Fruit fly (Drosophila melanogaster) S2 (cell line): ENCODE results near the gene norpA.

ENCODE experiments used
- CG8478 ChIP-seq: fragments of >200 bp; optimal IDR thresholded peaks from 2 replicates; lab custom pipeline; 2018
- CTCF ChIP-seq, 2 experiments: fragments of >200 bp; optimal IDR thresholded peaks; 2 replicates each; lab custom pipeline; 2018

DNA sequence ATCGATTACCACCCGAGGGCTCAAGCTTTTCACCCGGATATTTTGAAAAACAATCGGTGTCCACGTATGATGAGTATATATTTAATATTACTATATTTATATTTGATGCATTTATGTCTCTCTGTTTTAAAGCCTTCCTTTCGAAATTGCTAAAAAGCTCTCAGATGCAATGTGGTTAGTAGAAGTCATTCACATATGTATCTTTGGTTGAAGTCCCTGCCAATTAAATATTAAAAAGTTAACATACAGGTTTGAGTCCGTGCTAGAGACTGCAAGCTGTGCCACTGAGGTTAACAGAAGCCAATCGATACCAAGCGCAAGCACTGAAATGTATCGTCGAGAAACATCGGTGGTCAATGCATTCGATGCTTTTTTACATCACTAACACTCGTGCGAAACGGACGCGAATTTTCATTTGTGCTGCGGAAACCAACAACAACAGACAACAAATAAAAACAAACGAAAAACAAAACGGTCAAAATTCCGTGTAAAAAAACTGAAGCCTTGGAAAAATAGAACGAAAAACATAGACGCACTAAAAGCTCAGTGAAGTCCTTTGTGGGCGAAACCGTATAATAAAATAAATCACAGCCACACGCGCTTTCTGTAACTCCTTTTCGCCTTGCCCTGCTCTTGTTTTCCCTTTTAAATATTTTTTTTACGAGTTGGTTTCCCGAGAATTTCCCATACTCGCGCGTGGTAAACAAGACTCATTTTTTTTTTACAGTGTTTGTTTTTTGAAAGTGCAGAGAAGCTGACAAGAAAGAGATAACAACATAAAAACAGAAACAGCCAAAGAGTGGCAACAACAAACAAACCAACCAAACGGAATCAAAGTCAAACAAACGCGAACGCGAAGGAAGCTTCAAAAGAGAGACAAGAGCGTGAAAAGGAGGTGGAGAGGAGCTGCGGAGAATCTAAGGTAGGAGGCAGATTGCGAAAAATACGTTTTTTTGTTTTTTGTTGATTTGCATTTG, at the start of gene norpA:
- TF ChIP-seq CTCF (optimal IDR thresholded peaks at IDR 0.05; lab: Kevin White, UChicago), result peak; percentile 47 to 52
- no peak for TF ChIP-seq CG8478 (lab: Kevin White, UChicago)
